Worm (Caenorhabditis elegans) whole organism, L1 larva: ENCODE results near the gene W05E10.1.

Source experiments
- alr-1 ChIP-seq: fragments of 200-800 bp; sonication (Bioruptor generic); optimal IDR thresholded peaks from 2 replicates; lab custom pipeline; 2018; ENCODE audit warnings: borderline replicate concordance, mild to moderate bottlenecking, missing genetic modification characterization, missing compliant biosample characterization
- blmp-1 ChIP-seq: fragments of 150-350 bp; optimal IDR thresholded peaks from 2 replicates; lab custom pipeline; 2014; ENCODE audit warnings: missing biosample characterization, missing genetic modification characterization
- ceh-88 ChIP-seq: fragments of 200-800 bp; sonication (Bioruptor generic); IDR thresholded peaks from 2 replicates; pipeline ENCODE4 v1.3.6; 2022; ENCODE audit warnings: missing genetic modification characterization, missing compliant biosample characterization
- ceh-90 ChIP-seq: sonication (generic microtip); optimal IDR thresholded peaks from 2 replicates; lab custom pipeline; 2016; ENCODE audit warnings: missing genetic modification characterization, missing compliant biosample characterization
- ces-1 ChIP-seq: fragments of 150-350 bp; optimal IDR thresholded peaks from 2 replicates; lab custom pipeline; 2014; ENCODE audit warnings: missing biosample characterization, missing genetic modification reagents, missing genetic modification characterization
- dsc-1 ChIP-seq: sonication (generic microtip); optimal IDR thresholded peaks from 2 replicates; lab custom pipeline; 2016; ENCODE audit warnings: mild to moderate bottlenecking, missing genetic modification characterization, missing compliant biosample characterization
- efl-1 ChIP-seq, 4 experiments: fragments of 150-350 bp; optimal IDR thresholded peaks in 3 of 4; peaks in 1 of 4; 1 replicate in 1 of 4; 2 replicates in 3 of 4; lab custom pipeline; 2014; ENCODE audit warnings: missing biosample characterization in 2 of 4, missing genetic modification characterization in 2 of 4, missing genetic modification reagents in 2 of 4
- efl-3 ChIP-seq: fragments of 200-800 bp; sonication (Bioruptor generic); optimal IDR thresholded peaks from 2 replicates; lab custom pipeline; 2018; ENCODE audit warnings: mild to moderate bottlenecking, missing genetic modification characterization, missing compliant biosample characterization
- egl-27 ChIP-seq, 2 experiments: fragments of 150-350 bp in 1 of 2; sonication (generic microtip); optimal IDR thresholded peaks; 3 replicates each; lab custom pipeline; 2017 to 2018; ENCODE audit warnings: missing biosample characterization in 2 of 2, missing genetic modification characterization in 2 of 2, missing genetic modification reagents in 2 of 2
- elt-3 ChIP-seq, 6 experiments: fragments of 150-350 bp in 1 of 6; sonication (generic microtip); optimal IDR thresholded peaks; 2 replicates each; lab custom pipeline; 2017 to 2018; ENCODE audit warnings: missing biosample characterization in 6 of 6, missing genetic modification characterization in 6 of 6, inconsistent platforms in 1 of 6
- fkh-10 ChIP-seq: sonication (generic microtip); optimal IDR thresholded peaks from 2 replicates; lab custom pipeline; 2017; ENCODE audit warnings: missing biosample characterization, missing genetic modification reagents, missing genetic modification characterization
- fkh-4 ChIP-seq: sonication (generic microtip); optimal IDR thresholded peaks from 2 replicates; lab custom pipeline; 2016; ENCODE audit warnings: missing compliant biosample characterization, missing genetic modification characterization, borderline replicate concordance
- fkh-8 ChIP-seq: sonication (generic microtip); optimal IDR thresholded peaks from 2 replicates; lab custom pipeline; 2016; ENCODE audit warnings: mild to moderate bottlenecking, missing genetic modification characterization, missing compliant biosample characterization
- fos-1 ChIP-seq: fragments of 150-350 bp; optimal IDR thresholded peaks from 2 replicates; lab custom pipeline; 2014; ENCODE audit warnings: missing biosample characterization, missing genetic modification characterization
- grh-1 ChIP-seq: fragments of 200-800 bp; sonication (Bioruptor generic); IDR thresholded peaks from 2 replicates; pipeline ENCODE4 v1.3.6; 2022; ENCODE audit warnings: missing genetic modification reagents, missing genetic modification characterization, missing compliant biosample characterization
- hlh-17 ChIP-seq: fragments of 200-800 bp; sonication (Bioruptor generic); optimal IDR thresholded peaks from 2 replicates; lab custom pipeline; 2018; ENCODE audit warnings: missing genetic modification characterization, mild to moderate bottlenecking, missing compliant biosample characterization, moderate library complexity, borderline replicate concordance
- hlh-4 ChIP-seq: sonication (generic microtip); optimal IDR thresholded peaks from 2 replicates; lab custom pipeline; 2016; ENCODE audit warnings: mild to moderate bottlenecking, missing genetic modification characterization, missing compliant biosample characterization
- lin-14 ChIP-seq: fragments of 200-800 bp; sonication (Bioruptor generic); optimal IDR thresholded peaks from 2 replicates; lab custom pipeline; 2018; ENCODE audit warnings: mild to moderate bottlenecking, missing genetic modification characterization, moderate library complexity, missing compliant biosample characterization
- lir-3 ChIP-seq: sonication (generic microtip); optimal IDR thresholded peaks from 2 replicates; lab custom pipeline; 2016; ENCODE audit warnings: mild to moderate bottlenecking, missing genetic modification characterization, moderate library complexity, missing compliant biosample characterization; ENCODE audit not compliant: poor library complexity
- lsy-2 ChIP-seq, 2 experiments: fragments of 150-350 bp; optimal IDR thresholded peaks; 2 replicates each; lab custom pipeline; 2014; ENCODE audit warnings: missing biosample characterization in 2 of 2, missing genetic modification characterization in 2 of 2
- nhr-237 ChIP-seq: fragments of 150-350 bp; optimal IDR thresholded peaks from 2 replicates; lab custom pipeline; 2014; ENCODE audit warnings: missing biosample characterization, missing genetic modification characterization
- nhr-28 ChIP-seq: fragments of 150-350 bp; optimal IDR thresholded peaks from 2 replicates; lab custom pipeline; 2014; ENCODE audit warnings: missing biosample characterization, missing genetic modification characterization
- nhr-77 ChIP-seq: fragments of 150-350 bp; optimal IDR thresholded peaks from 2 replicates; lab custom pipeline; 2014; ENCODE audit warnings: missing biosample characterization, missing genetic modification characterization
- nhr-85 ChIP-seq: sonication (generic microtip); peaks from one replicate; lab custom pipeline; 2016; ENCODE audit warnings: missing genetic modification characterization, inconsistent platforms, missing compliant biosample characterization
- pag-3 ChIP-seq: sonication (generic microtip); optimal IDR thresholded peaks from 2 replicates; lab custom pipeline; 2017; ENCODE audit warnings: missing genetic modification characterization, mild to moderate bottlenecking, missing compliant biosample characterization, antibody characterized with exemption, borderline replicate concordance; ENCODE audit not compliant: insufficient read depth
- pqm-1 ChIP-seq: sonication (generic microtip); optimal IDR thresholded peaks from 3 replicates; lab custom pipeline; 2017; ENCODE audit warnings: missing biosample characterization, missing genetic modification characterization
- skn-1 ChIP-seq: fragments of 150-350 bp; optimal IDR thresholded peaks from 2 replicates; lab custom pipeline; 2014; ENCODE audit warnings: missing biosample characterization, missing genetic modification characterization
- snpc-4 ChIP-seq: fragments of 150-350 bp; optimal IDR thresholded peaks from 2 replicates; lab custom pipeline; 2014; ENCODE audit warnings: missing biosample characterization, missing genetic modification characterization
- snu-23 ChIP-seq: sonication (generic microtip); optimal IDR thresholded peaks from 2 replicates; lab custom pipeline; 2016; ENCODE audit warnings: missing genetic modification characterization, missing compliant biosample characterization
- sptf-1 ChIP-seq: fragments of 150-350 bp; optimal IDR thresholded peaks from 2 replicates; lab custom pipeline; 2014; ENCODE audit warnings: missing biosample characterization, missing genetic modification characterization
- tlp-1 ChIP-seq: fragments of 150-350 bp; optimal IDR thresholded peaks from 2 replicates; lab custom pipeline; 2014; ENCODE audit warnings: missing biosample characterization, missing genetic modification characterization
- unc-30 ChIP-seq: sonication (generic microtip); optimal IDR thresholded peaks from 2 replicates; lab custom pipeline; 2017; ENCODE audit warnings: missing biosample characterization, missing genetic modification characterization
- unc-62 ChIP-seq: fragments of 150-350 bp; optimal IDR thresholded peaks from 2 replicates; lab custom pipeline; 2014; ENCODE audit warnings: missing biosample characterization, missing genetic modification reagents, missing genetic modification characterization
- unc-86 ChIP-seq: sonication (generic microtip); optimal IDR thresholded peaks from 2 replicates; lab custom pipeline; 2016; ENCODE audit warnings: missing genetic modification characterization, missing compliant biosample characterization
- vab-15 ChIP-seq: sonication (generic microtip); optimal IDR thresholded peaks from 2 replicates; lab custom pipeline; 2017; ENCODE audit warnings: missing genotype, mild to moderate bottlenecking, missing genetic modification characterization, missing compliant biosample characterization
- zip-4 ChIP-seq: fragments of 200-800 bp; sonication (Bioruptor generic); optimal IDR thresholded peaks from 2 replicates; lab custom pipeline; 2018; ENCODE audit warnings: mild to moderate bottlenecking, missing genetic modification characterization, moderate library complexity, missing compliant biosample characterization

The W05E10.1 gene

DNA sequence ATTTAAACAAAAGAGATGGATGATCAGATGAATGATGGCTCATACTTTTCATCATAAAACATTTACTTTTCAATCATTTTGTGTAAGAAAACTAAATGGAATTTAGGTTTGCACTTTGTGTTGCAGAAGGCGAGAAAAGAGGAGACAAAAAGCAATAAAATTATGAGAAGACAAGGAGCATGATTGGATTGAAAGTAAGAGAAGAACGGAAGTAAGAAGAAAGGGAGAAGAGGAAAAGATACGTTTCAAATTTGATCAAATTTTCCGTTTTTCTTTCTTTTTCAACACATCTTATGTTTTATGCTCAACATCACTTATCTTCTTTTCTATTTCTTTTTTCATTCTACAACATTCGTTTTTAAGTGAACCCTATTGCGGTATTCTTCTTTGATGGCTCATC lies 13.2 kb upstream of the W05E10.1 start:
- TF ChIP-seq ceh-88: no peak
- no peak for TF ChIP-seq nhr-237
- TF ChIP-seq fkh-10: peak; percentile 84
- TF ChIP-seq lin-14 (GFP tag; lab: Kevin White, UChicago): peak; percentile 1
- TF ChIP-seq pqm-1 (tag; lab: Kevin White, UChicago): no peak

DNA sequence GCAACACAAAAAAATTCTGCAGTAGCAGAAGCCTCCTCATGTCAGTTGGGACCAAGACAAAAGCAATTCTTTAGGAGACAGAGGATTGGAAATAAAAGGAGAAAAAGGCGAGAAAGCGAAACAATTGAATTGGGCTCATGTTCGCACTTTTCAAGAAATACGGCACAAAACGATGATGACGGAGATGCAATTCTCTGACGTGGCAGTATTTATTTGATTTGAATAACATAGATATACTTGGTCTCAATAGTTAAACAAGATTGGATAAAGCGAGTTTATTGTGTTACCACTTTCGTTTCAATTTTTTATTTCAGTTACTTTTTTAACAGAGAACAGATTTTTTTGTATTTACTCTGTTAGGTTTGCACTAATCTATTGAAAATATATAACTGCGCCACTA lies 6.0 kb upstream of the W05E10.1 start:
- TF ChIP-seq fkh-10 (peak; percentile 62), fos-1 (tag; lab: Kevin White, UChicago) (no peak), lin-14 (GFP tag; lab: Kevin White, UChicago) (peak; percentile 70), egl-27 (tag; optimal IDR thresholded peaks at IDR 0.05; lab: Kevin White, UChicago) (no peak), zip-4 (no peak)

DNA sequence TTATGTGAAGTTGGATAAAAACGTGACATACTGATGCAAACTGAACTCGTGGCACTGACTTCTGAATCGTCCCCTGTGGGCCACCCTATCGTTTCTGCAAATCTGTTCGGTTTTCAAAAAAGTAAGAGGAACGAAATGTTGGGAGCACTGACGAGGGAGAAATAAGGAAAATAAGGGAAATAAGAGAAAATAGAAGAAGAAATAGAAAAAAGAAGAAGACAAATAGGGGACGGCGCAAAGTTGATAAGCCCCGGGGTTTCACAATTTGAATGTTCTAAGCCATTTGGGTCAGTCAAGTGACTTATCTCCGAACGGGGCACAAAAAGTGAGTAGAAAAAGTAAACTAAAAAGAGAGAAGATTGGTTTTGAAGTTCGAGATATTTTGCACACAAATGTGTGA lies 4.1 kb upstream of the W05E10.1 start, which contains the start of gene W05E10.5:
W05E10.5 (minus strand) TSS at position 101 of the 400 bp plus-strand sequence.
- TF ChIP-seq unc-30 (tag; lab: Kevin White, UChicago): no peak
- TF ChIP-seq efl-1 (optimal IDR thresholded peaks at IDR 0.05; lab: Kevin White, UChicago): no peak
- TF ChIP-seq efl-1 (GFP tag; optimal IDR thresholded peaks at IDR 0.05 in 1 of 2; lab: Kevin White, UChicago): peak in 1 of 2 experiments; percentile 41

DNA sequence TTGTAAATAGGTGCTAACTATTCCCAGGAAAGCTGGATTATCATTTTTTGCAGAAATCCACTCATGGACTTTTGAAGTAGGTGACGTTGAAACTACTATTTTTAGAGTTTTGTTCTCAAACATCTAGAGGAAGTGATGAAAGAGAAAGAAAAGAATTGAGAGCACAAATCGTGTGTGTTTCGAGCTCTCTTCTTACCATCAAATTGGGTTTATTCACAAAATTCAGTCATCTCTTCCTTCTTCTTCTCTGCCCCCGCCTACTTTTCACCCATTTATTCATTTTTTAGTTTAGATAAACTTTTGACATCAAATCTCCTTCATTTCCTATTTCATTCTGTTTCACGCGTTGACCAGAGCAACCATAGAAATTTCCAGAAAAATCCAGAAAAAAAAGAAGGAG lies 4.6 kb downstream of the W05E10.1 start, which contains the start of gene W05E10.2:
W05E10.2 (plus strand) TSS at position 301 of the 400 bp plus-strand sequence.
- TF ChIP-seq nhr-77 (tag; lab: Kevin White, UChicago): no peak
- TF ChIP-seq dsc-1 (tag; lab: Kevin White, UChicago): peak; percentile 59
- no peak for TF ChIP-seq vab-15
- no peak for TF ChIP-seq snpc-4 (tag; lab: Kevin White, UChicago)
- TF ChIP-seq snu-23 (GFP tag; lab: Kevin White, UChicago): no peak
- TF ChIP-seq hlh-4 (tag; lab: Kevin White, UChicago): no peak
- no peak for TF ChIP-seq fkh-8 (tag; lab: Kevin White, UChicago)
- TF ChIP-seq lin-14 (GFP tag; lab: Kevin White, UChicago): peak; percentile 25
- no peak for TF ChIP-seq ces-1
- TF ChIP-seq nhr-28: no peak
- TF ChIP-seq alr-1 (tag; lab: Kevin White, UChicago): no peak
- peak; percentile 15 for TF ChIP-seq fkh-10
- no peak for TF ChIP-seq tlp-1 (tag; lab: Kevin White, UChicago)
- no peak for TF ChIP-seq ceh-88
- no peak for TF ChIP-seq skn-1
- no peak for TF ChIP-seq efl-3
- TF ChIP-seq fkh-4: no peak
- no peak for TF ChIP-seq ceh-90
- TF ChIP-seq lir-3 (tag; lab: Kevin White, UChicago): no peak
- TF ChIP-seq hlh-17 (GFP tag; lab: Kevin White, UChicago): no peak
- no peak for TF ChIP-seq unc-62
- TF ChIP-seq sptf-1 (tag; lab: Kevin White, UChicago): no peak

DNA sequence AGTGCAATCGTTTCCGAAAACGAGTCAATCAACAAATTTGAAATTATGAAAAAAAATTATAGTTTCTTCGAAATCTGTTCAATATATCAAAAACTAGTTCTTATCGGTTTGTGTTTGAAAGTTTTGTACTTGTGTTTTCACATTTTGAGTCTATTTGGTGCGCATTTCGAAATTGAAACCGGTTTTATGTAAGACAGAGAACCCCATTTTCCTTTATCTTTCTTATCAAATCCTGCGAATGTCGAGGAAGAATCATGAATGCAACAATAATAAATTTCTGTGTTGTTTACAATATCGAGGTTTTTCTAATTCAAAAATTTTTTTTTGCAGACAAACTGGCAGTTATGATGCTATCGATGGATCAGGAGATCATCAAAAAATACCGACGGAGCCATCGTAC lies 8.6 kb downstream of the W05E10.1 start:
- TF ChIP-seq unc-30 (tag; lab: Kevin White, UChicago) (no peak), unc-86 (tag; lab: Kevin White, UChicago) (no peak), blmp-1 (tag; lab: Kevin White, UChicago) (peak; percentile 58), nhr-85 (tag; lab: Kevin White, UChicago) (peak; percentile 67), pag-3 (tag; lab: Kevin White, UChicago) (no peak), efl-1 (optimal IDR thresholded peaks at IDR 0.05; lab: Kevin White, UChicago) (no peak), efl-1 (GFP tag; optimal IDR thresholded peaks at IDR 0.05 in 1 of 2; lab: Kevin White, UChicago) (peak in 1 of 2 experiments; percentile 58), lsy-2 (tag; optimal IDR thresholded peaks at IDR 0.05; lab: Kevin White, UChicago) (peak in 1 of 2 experiments; percentile 3), lin-14 (GFP tag; lab: Kevin White, UChicago) (peak; percentile 45), grh-1 (peak; percentile 69), elt-3 (tag; optimal IDR thresholded peaks at IDR 0.05; lab: Kevin White, UChicago) (peak in 4 of 6 experiments; percentile 20 to 93 (median 28))
